Worm (Caenorhabditis elegans) whole organism, L1 larva: Measurements from ENCODE around the gene irld-57.

Source experiments
- C04F5.9 ChIP-seq: sonication (generic microtip); optimal IDR thresholded peaks from 2 replicates; lab custom pipeline; 2016; ENCODE audit warnings: missing genetic modification characterization, missing compliant biosample characterization
- Y116A8C.19 ChIP-seq: sonication (generic microtip); optimal IDR thresholded peaks from 2 replicates; lab custom pipeline; 2016; ENCODE audit warnings: missing compliant biosample characterization, missing genetic modification characterization, borderline replicate concordance
- alr-1 ChIP-seq: fragments of 200-800 bp; sonication (Bioruptor generic); optimal IDR thresholded peaks from 2 replicates; lab custom pipeline; 2018; ENCODE audit warnings: borderline replicate concordance, mild to moderate bottlenecking, missing genetic modification characterization, missing compliant biosample characterization
- ama-1 ChIP-seq: fragments of 150-350 bp; optimal IDR thresholded peaks from 2 replicates; lab custom pipeline; 2014
- blmp-1 ChIP-seq: fragments of 150-350 bp; optimal IDR thresholded peaks from 2 replicates; lab custom pipeline; 2014; ENCODE audit warnings: missing biosample characterization, missing genetic modification characterization
- ceh-63 ChIP-seq: fragments of 200-800 bp; sonication (Bioruptor generic); optimal IDR thresholded peaks from 2 replicates; lab custom pipeline; 2018; ENCODE audit warnings: mild to moderate bottlenecking, missing genetic modification characterization, missing compliant biosample characterization
- ceh-88 ChIP-seq: fragments of 200-800 bp; sonication (Bioruptor generic); IDR thresholded peaks from 2 replicates; pipeline ENCODE4 v1.3.6; 2022; ENCODE audit warnings: missing genetic modification characterization, missing compliant biosample characterization
- ceh-90 ChIP-seq: sonication (generic microtip); optimal IDR thresholded peaks from 2 replicates; lab custom pipeline; 2016; ENCODE audit warnings: missing genetic modification characterization, missing compliant biosample characterization
- dsc-1 ChIP-seq: sonication (generic microtip); optimal IDR thresholded peaks from 2 replicates; lab custom pipeline; 2016; ENCODE audit warnings: mild to moderate bottlenecking, missing genetic modification characterization, missing compliant biosample characterization
- efl-1 ChIP-seq, 4 experiments: fragments of 150-350 bp; optimal IDR thresholded peaks in 3 of 4; peaks in 1 of 4; 1 replicate in 1 of 4; 2 replicates in 3 of 4; lab custom pipeline; 2014; ENCODE audit warnings: missing biosample characterization in 2 of 4, missing genetic modification characterization in 2 of 4, missing genetic modification reagents in 2 of 4
- egl-13 ChIP-seq: sonication (generic microtip); optimal IDR thresholded peaks from 2 replicates; lab custom pipeline; 2016; ENCODE audit warnings: missing genotype, missing genetic modification reagents, missing genetic modification characterization, missing compliant biosample characterization
- elt-2 ChIP-seq: sonication (generic microtip); optimal IDR thresholded peaks from 2 replicates; lab custom pipeline; 2016; ENCODE audit warnings: missing genetic modification characterization, mild to moderate bottlenecking, inconsistent platforms, missing compliant biosample characterization, missing genetic modification reagents
- elt-3 ChIP-seq, 6 experiments: fragments of 150-350 bp in 1 of 6; sonication (generic microtip); optimal IDR thresholded peaks; 2 replicates each; lab custom pipeline; 2017 to 2018; ENCODE audit warnings: missing biosample characterization in 6 of 6, missing genetic modification characterization in 6 of 6, inconsistent platforms in 1 of 6
- fkh-4 ChIP-seq: sonication (generic microtip); optimal IDR thresholded peaks from 2 replicates; lab custom pipeline; 2016; ENCODE audit warnings: missing compliant biosample characterization, missing genetic modification characterization, borderline replicate concordance
- fkh-8 ChIP-seq: sonication (generic microtip); optimal IDR thresholded peaks from 2 replicates; lab custom pipeline; 2016; ENCODE audit warnings: mild to moderate bottlenecking, missing genetic modification characterization, missing compliant biosample characterization
- grh-1 ChIP-seq: fragments of 200-800 bp; sonication (Bioruptor generic); IDR thresholded peaks from 2 replicates; pipeline ENCODE4 v1.3.6; 2022; ENCODE audit warnings: missing genetic modification reagents, missing genetic modification characterization, missing compliant biosample characterization
- hlh-17 ChIP-seq: fragments of 200-800 bp; sonication (Bioruptor generic); optimal IDR thresholded peaks from 2 replicates; lab custom pipeline; 2018; ENCODE audit warnings: missing genetic modification characterization, mild to moderate bottlenecking, missing compliant biosample characterization, moderate library complexity, borderline replicate concordance
- hpl-2 ChIP-seq: fragments of 150-350 bp; optimal IDR thresholded peaks from 2 replicates; lab custom pipeline; 2014; ENCODE audit warnings: missing biosample characterization, missing genetic modification reagents, missing genetic modification characterization
- isw-1 ChIP-seq: fragments of 200-800 bp; sonication (Bioruptor generic); IDR thresholded peaks from 2 replicates; pipeline ENCODE4 v1.3.6; 2022; ENCODE audit warnings: missing genetic modification characterization, missing compliant biosample characterization
- jun-1 ChIP-seq: fragments of 150-350 bp; optimal IDR thresholded peaks from 2 replicates; lab custom pipeline; 2014; ENCODE audit warnings: missing biosample characterization, missing genetic modification reagents, missing genetic modification characterization
- lin-13 ChIP-seq: fragments of 150-350 bp; optimal IDR thresholded peaks from 2 replicates; lab custom pipeline; 2014; ENCODE audit warnings: missing biosample characterization, missing genetic modification reagents, missing genetic modification characterization
- lin-14 ChIP-seq: fragments of 200-800 bp; sonication (Bioruptor generic); optimal IDR thresholded peaks from 2 replicates; lab custom pipeline; 2018; ENCODE audit warnings: mild to moderate bottlenecking, missing genetic modification characterization, moderate library complexity, missing compliant biosample characterization
- lin-39 ChIP-seq: fragments of 150-350 bp; optimal IDR thresholded peaks from 2 replicates; lab custom pipeline; 2014; ENCODE audit warnings: missing biosample characterization, missing genetic modification reagents, missing genetic modification characterization
- lsy-2 ChIP-seq, 2 experiments: fragments of 150-350 bp; optimal IDR thresholded peaks; 2 replicates each; lab custom pipeline; 2014; ENCODE audit warnings: missing biosample characterization in 2 of 2, missing genetic modification characterization in 2 of 2
- mdl-1 ChIP-seq, 2 experiments: fragments of 150-350 bp; optimal IDR thresholded peaks; 2 replicates each; lab custom pipeline; 2014 to 2017; ENCODE audit warnings: missing biosample characterization in 2 of 2, missing genetic modification characterization in 2 of 2, inconsistent platforms in 1 of 2
- mep-1 ChIP-seq: fragments of 150-350 bp; optimal IDR thresholded peaks from 2 replicates; lab custom pipeline; 2014; ENCODE audit warnings: missing biosample characterization, missing genetic modification characterization
- nhr-11 ChIP-seq: fragments of 150-350 bp; optimal IDR thresholded peaks from 2 replicates; lab custom pipeline; 2014; ENCODE audit warnings: missing biosample characterization, missing genetic modification characterization
- nhr-19 ChIP-seq: fragments of 200-800 bp; sonication (Bioruptor generic); conservative IDR thresholded peaks from 2 replicates; pipeline ENCODE4 v1.3.6; 2022; ENCODE audit warnings: missing genetic modification characterization, missing compliant biosample characterization
- nhr-237 ChIP-seq: fragments of 150-350 bp; optimal IDR thresholded peaks from 2 replicates; lab custom pipeline; 2014; ENCODE audit warnings: missing biosample characterization, missing genetic modification characterization
- nhr-47 ChIP-seq: sonication (generic microtip); optimal IDR thresholded peaks from 2 replicates; lab custom pipeline; 2016; ENCODE audit warnings: mild to moderate bottlenecking, missing genetic modification characterization, moderate library complexity, missing compliant biosample characterization
- nhr-85 ChIP-seq: sonication (generic microtip); peaks from one replicate; lab custom pipeline; 2016; ENCODE audit warnings: missing genetic modification characterization, inconsistent platforms, missing compliant biosample characterization
- nhr-90 ChIP-seq: sonication (generic microtip); optimal IDR thresholded peaks from 2 replicates; lab custom pipeline; 2016; ENCODE audit warnings: mild to moderate bottlenecking, missing genetic modification characterization, missing compliant biosample characterization; ENCODE audit not compliant: poor library complexity
- pax-3 ChIP-seq: fragments of 200-800 bp; sonication (Bioruptor generic); optimal IDR thresholded peaks from 2 replicates; lab custom pipeline; 2018; ENCODE audit warnings: mild to moderate bottlenecking, missing genetic modification characterization, moderate library complexity, missing compliant biosample characterization
- pqm-1 ChIP-seq: sonication (generic microtip); optimal IDR thresholded peaks from 3 replicates; lab custom pipeline; 2017; ENCODE audit warnings: missing biosample characterization, missing genetic modification characterization
- skn-1 ChIP-seq: fragments of 150-350 bp; optimal IDR thresholded peaks from 2 replicates; lab custom pipeline; 2014; ENCODE audit warnings: missing biosample characterization, missing genetic modification characterization
- sup-37 ChIP-seq: fragments of 200-800 bp; sonication (Bioruptor generic); optimal IDR thresholded peaks from 2 replicates; lab custom pipeline; 2018; ENCODE audit warnings: mild to moderate bottlenecking, missing genetic modification characterization, missing compliant biosample characterization
- swsn-7 ChIP-seq: sonication (generic microtip); optimal IDR thresholded peaks from 2 replicates; lab custom pipeline; 2016; ENCODE audit warnings: missing genetic modification characterization, missing compliant biosample characterization
- tlp-1 ChIP-seq: fragments of 150-350 bp; optimal IDR thresholded peaks from 2 replicates; lab custom pipeline; 2014; ENCODE audit warnings: missing biosample characterization, missing genetic modification characterization
- unc-130 ChIP-seq: fragments of 150-350 bp; optimal IDR thresholded peaks from 2 replicates; lab custom pipeline; 2017; ENCODE audit warnings: missing biosample characterization, missing genetic modification characterization, inconsistent platforms
- unc-30 ChIP-seq: sonication (generic microtip); optimal IDR thresholded peaks from 2 replicates; lab custom pipeline; 2017; ENCODE audit warnings: missing biosample characterization, missing genetic modification characterization
- unc-62 ChIP-seq: fragments of 150-350 bp; optimal IDR thresholded peaks from 2 replicates; lab custom pipeline; 2014; ENCODE audit warnings: missing biosample characterization, missing genetic modification reagents, missing genetic modification characterization
- unc-86 ChIP-seq: sonication (generic microtip); optimal IDR thresholded peaks from 2 replicates; lab custom pipeline; 2016; ENCODE audit warnings: missing genetic modification characterization, missing compliant biosample characterization
- unc-98 ChIP-seq: fragments of 200-800 bp; sonication (Bioruptor generic); IDR thresholded peaks from 2 replicates; pipeline ENCODE4 v1.3.6; 2022; ENCODE audit warnings: missing genetic modification characterization, missing compliant biosample characterization
- zip-4 ChIP-seq: fragments of 200-800 bp; sonication (Bioruptor generic); optimal IDR thresholded peaks from 2 replicates; lab custom pipeline; 2018; ENCODE audit warnings: mild to moderate bottlenecking, missing genetic modification characterization, moderate library complexity, missing compliant biosample characterization
- ztf-11 ChIP-seq, 2 experiments: sonication (generic microtip); optimal IDR thresholded peaks; 2 replicates each; lab custom pipeline; 2016 to 2017; ENCODE audit warnings: missing genetic modification characterization in 2 of 2, missing biosample characterization in 1 of 2, missing compliant biosample characterization in 1 of 2

Gene irld-57

ce11 chrV:15769072-15769471, 42.6 kb upstream of the irld-57 start, which contains the start of gene F57A10.4:
F57A10.4 (plus strand) TSS chrV:15769438.
- TF ChIP-seq elt-2 (tag; lab: Kevin White, UChicago): no peak
- TF ChIP-seq sup-37 (GFP tag; lab: Kevin White, UChicago): no peak
- no peak for TF ChIP-seq lin-39 (tag; lab: Kevin White, UChicago)
- no peak for TF ChIP-seq efl-1 (optimal IDR thresholded peaks at IDR 0.05; lab: Kevin White, UChicago)
- TF ChIP-seq efl-1 (GFP tag; optimal IDR thresholded peaks at IDR 0.05 in 1 of 2; lab: Kevin White, UChicago): peak in 1 of 2 experiments; percentile 81
- no peak for TF ChIP-seq mep-1 (tag; lab: Kevin White, UChicago)
- no peak for TF ChIP-seq fkh-4 (tag; lab: Kevin White, UChicago)
- no peak for TF ChIP-seq fkh-8 (tag; lab: Kevin White, UChicago)

ce11 chrV:15767385-15767784, 40.9 kb upstream of the irld-57 start:
- peak; percentile 17; the same call in 1 of the 2 replicates for TF ChIP-seq nhr-19 (GFP tag; lab: Robert Waterston, UW)

ce11 chrV:15766122-15766594, 39.6 kb upstream of the irld-57 start, which contains the start of the genes haf-3 and F57A10.2:
haf-3 (minus strand) TSS chrV:15766172.
F57A10.2 (plus strand) TSS chrV:15766575.
- TF ChIP-seq pqm-1: no peak
- TF ChIP-seq ceh-63 (GFP tag; lab: Kevin White, UChicago): no peak
- TF ChIP-seq pax-3 (tag; lab: Kevin White, UChicago): peak; percentile 80
- peak; percentile 97 for TF ChIP-seq nhr-47
- TF ChIP-seq unc-30: no peak
- no peak for TF ChIP-seq unc-98 (GFP tag; lab: Robert Waterston, UW)
- peak; percentile 90 for TF ChIP-seq unc-130 (tag; lab: Kevin White, UChicago)
- peak; percentile 95 for TF ChIP-seq swsn-7 (tag; lab: Kevin White, UChicago)
- no peak for TF ChIP-seq alr-1
- TF ChIP-seq elt-3 (tag; optimal IDR thresholded peaks at IDR 0.05; lab: Kevin White, UChicago): peak in 5 of 6 experiments; percentile 25 to 90 (median 45)
- TF ChIP-seq nhr-90: peak; percentile 96
- TF ChIP-seq lsy-2 (tag; optimal IDR thresholded peaks at IDR 0.05; lab: Kevin White, UChicago): peak; percentile 94 to 95
- peak; percentile 91 for TF ChIP-seq isw-1
- TF ChIP-seq ceh-90: peak; percentile 60
- TF ChIP-seq unc-86 (tag; lab: Kevin White, UChicago): peak; percentile 92
- peak; percentile 90 for TF ChIP-seq nhr-11
- peak in 1 of 2 experiments; percentile 88 for TF ChIP-seq mdl-1 (tag; optimal IDR thresholded peaks at IDR 0.05; lab: Kevin White, UChicago)
- no peak for TF ChIP-seq tlp-1 (tag; lab: Kevin White, UChicago)
- peak; percentile 98 for TF ChIP-seq nhr-85
- peak; percentile 4 to 83 for TF ChIP-seq ztf-11 (tag; optimal IDR thresholded peaks at IDR 0.05; lab: Kevin White, UChicago)
- TF ChIP-seq skn-1 (tag; lab: Kevin White, UChicago): peak; percentile 91
- no peak for TF ChIP-seq hlh-17 (GFP tag; lab: Kevin White, UChicago)
- TF ChIP-seq grh-1 (GFP tag; lab: Robert Waterston, UW): peak; percentile 93
- TF ChIP-seq hpl-2 (GFP tag; lab: Kevin White, UChicago): peak; percentile 11
- TF ChIP-seq C04F5.9: peak; percentile 66
- peak; percentile 95 for TF ChIP-seq lin-14
- TF ChIP-seq Y116A8C.19 (tag; lab: Kevin White, UChicago): no peak
- peak; percentile 53 for TF ChIP-seq ama-1 (lab: Kevin White, UChicago)
- no peak for TF ChIP-seq unc-62
- TF ChIP-seq nhr-19 (GFP tag; lab: Robert Waterston, UW): peak; percentile 95
- peak; percentile 97 to 99 for TF ChIP-seq efl-1 (optimal IDR thresholded peaks at IDR 0.05; lab: Kevin White, UChicago)
- TF ChIP-seq efl-1 (GFP tag; optimal IDR thresholded peaks at IDR 0.05 in 1 of 2; lab: Kevin White, UChicago): peak; percentile 99 to 100
- peak; percentile 85 for TF ChIP-seq zip-4 (GFP tag; lab: Kevin White, UChicago)
- TF ChIP-seq sup-37 (GFP tag; lab: Kevin White, UChicago): peak; percentile 80
- peak; percentile 72 for TF ChIP-seq fkh-4 (tag; lab: Kevin White, UChicago)
- peak; percentile 91 for TF ChIP-seq lin-13 (GFP tag; lab: Kevin White, UChicago)
- peak; percentile 94 for TF ChIP-seq lin-39 (tag; lab: Kevin White, UChicago)
- peak; percentile 50 for TF ChIP-seq nhr-237 (tag; lab: Kevin White, UChicago)
- TF ChIP-seq jun-1: peak; percentile 82
- peak; percentile 92 for TF ChIP-seq egl-13 (tag; lab: Kevin White, UChicago)
- peak; percentile 79 for TF ChIP-seq blmp-1
- TF ChIP-seq dsc-1 (tag; lab: Kevin White, UChicago): peak; percentile 97
- TF ChIP-seq fkh-8 (tag; lab: Kevin White, UChicago): peak; percentile 92
- TF ChIP-seq ceh-88 (GFP tag; lab: Robert Waterston, UW): peak; percentile 69; the same call in 1 of the 2 replicates
